Fruit fly (Drosophila melanogaster) whole organism, embryonic: ENCODE measurements around the gene Atg6.
A peak's percentile ranks its signal among the peaks of the same experiment; 100 is the strongest.

ENCODE experiments used
- Ada2b ChIP-seq: fragments of 200-800 bp; sonication (Bioruptor generic); IDR thresholded peaks from 2 replicates; pipeline ENCODE4 v1.3.6; 2022; ENCODE audit warnings: missing biosample characterization, missing genetic modification characterization
- BEAF-32 ChIP-seq: fragments of 200-800 bp; sonication (Bioruptor generic); optimal IDR thresholded peaks from 3 replicates; lab custom pipeline; 2017; ENCODE audit warnings: missing biosample characterization, missing genetic modification characterization, mild to moderate bottlenecking, moderate library complexity, missing genetic modification reagents
- CG12219 ChIP-seq: fragments of 200-800 bp; sonication (Bioruptor generic); optimal IDR thresholded peaks from 3 replicates; lab custom pipeline; 2018; ENCODE audit warnings: missing biosample characterization, mild to moderate bottlenecking, missing genetic modification characterization
- CG12659 ChIP-seq: fragments of 200-800 bp; sonication (Bioruptor generic); optimal IDR thresholded peaks from 3 replicates; lab custom pipeline; 2017; ENCODE audit warnings: mild to moderate bottlenecking, missing biosample characterization, missing genetic modification reagents, missing genetic modification characterization
- CG12744 ChIP-seq: fragments of 200-800 bp; sonication (Bioruptor generic); optimal IDR thresholded peaks from 2 replicates; lab custom pipeline; 2016; ENCODE audit warnings: missing biosample characterization, missing genetic modification characterization
- CG13775 ChIP-seq: fragments of 200-800 bp; sonication (Bioruptor generic); optimal IDR thresholded peaks from 3 replicates; lab custom pipeline; 2017; ENCODE audit warnings: missing biosample characterization, mild to moderate bottlenecking, missing genetic modification characterization
- CG14441 ChIP-seq: fragments of 200-800 bp; sonication (Bioruptor generic); IDR thresholded peaks from 2 replicates; pipeline ENCODE4 v1.3.6; 2022; ENCODE audit warnings: missing biosample characterization, missing genetic modification characterization
- CG17328 ChIP-seq: fragments of 200-800 bp; sonication (Bioruptor generic); IDR thresholded peaks from 2 replicates; pipeline ENCODE4 v1.3.6; 2022; ENCODE audit warnings: missing biosample characterization, missing genetic modification characterization
- CG18764 ChIP-seq: fragments of 200-800 bp; sonication (Bioruptor generic); optimal IDR thresholded peaks from 3 replicates; lab custom pipeline; 2016; ENCODE audit warnings: missing biosample characterization, missing genetic modification characterization
- CG2712 ChIP-seq: fragments of 200-800 bp; optimal IDR thresholded peaks from 3 replicates; lab custom pipeline; 2019; ENCODE audit warnings: missing biosample characterization, mild to moderate bottlenecking, missing genetic modification characterization, moderate library complexity
- CG4617 ChIP-seq: fragments of 200-800 bp; sonication (Bioruptor generic); optimal IDR thresholded peaks from 3 replicates; lab custom pipeline; 2016; ENCODE audit warnings: missing biosample characterization, missing genetic modification characterization, borderline replicate concordance
- CG5180 ChIP-seq: fragments of 200-800 bp; sonication (Bioruptor generic); optimal IDR thresholded peaks from 3 replicates; lab custom pipeline; 2017; ENCODE audit warnings: missing biosample characterization, missing genetic modification characterization, mild to moderate bottlenecking, moderate library complexity, missing genetic modification reagents
- CG6683 ChIP-seq: fragments of 200-800 bp; sonication (Bioruptor generic); optimal IDR thresholded peaks from 2 replicates; lab custom pipeline; 2017; ENCODE audit warnings: missing biosample characterization, mild to moderate bottlenecking, missing genetic modification characterization, missing genetic modification reagents
- CG6765 ChIP-seq: fragments of 200-800 bp; sonication (Bioruptor generic); optimal IDR thresholded peaks from 3 replicates; lab custom pipeline; 2017; ENCODE audit warnings: missing biosample characterization, mild to moderate bottlenecking, missing genetic modification characterization
- CG6854 ChIP-seq: fragments of 200-800 bp; sonication (Bioruptor generic); optimal IDR thresholded peaks from 3 replicates; lab custom pipeline; 2017; ENCODE audit warnings: missing biosample characterization, mild to moderate bottlenecking, missing genetic modification characterization
- CG7271 ChIP-seq: fragments of 200-800 bp; sonication (Bioruptor generic); optimal IDR thresholded peaks from 2 replicates; lab custom pipeline; 2018; ENCODE audit warnings: missing biosample characterization, mild to moderate bottlenecking, missing genetic modification characterization, moderate library complexity
- CG7372 ChIP-seq: fragments of 200-800 bp; sonication (Bioruptor generic); IDR thresholded peaks from 2 replicates; pipeline ENCODE4 v1.3.6; 2022; ENCODE audit warnings: missing biosample characterization, missing genetic modification characterization
- CG9817 ChIP-seq: fragments of 200-800 bp; sonication (Bioruptor generic); optimal IDR thresholded peaks from 2 replicates; lab custom pipeline; 2018; ENCODE audit warnings: missing biosample characterization, mild to moderate bottlenecking, missing genetic modification characterization, moderate library complexity
- CG9932 ChIP-seq: fragments of 200-800 bp; sonication (Bioruptor generic); IDR thresholded peaks from 2 replicates; pipeline ENCODE4 v1.3.6; 2022; ENCODE audit warnings: missing biosample characterization, missing genetic modification characterization
- CTCF ChIP-seq: fragments of 200-800 bp; sonication (Bioruptor generic); optimal IDR thresholded peaks from 2 replicates; lab custom pipeline; 2017; ENCODE audit warnings: missing biosample characterization, mild to moderate bottlenecking, missing genetic modification characterization, moderate library complexity
- Camta ChIP-seq: fragments of 200-800 bp; sonication (Bioruptor generic); optimal IDR thresholded peaks from 2 replicates; lab custom pipeline; 2016; ENCODE audit warnings: missing biosample characterization, missing genetic modification characterization
- CrebB ChIP-seq: fragments of 200-800 bp; sonication (Bioruptor generic); optimal IDR thresholded peaks from 3 replicates; lab custom pipeline; 2018; ENCODE audit warnings: missing biosample characterization, mild to moderate bottlenecking, missing genetic modification characterization
- Doc3 ChIP-seq: fragments of 200-800 bp; sonication (Bioruptor generic); IDR thresholded peaks from 3 replicates; pipeline ENCODE4 v1.3.6; 2022; ENCODE audit warnings: missing biosample characterization, missing genetic modification characterization; ENCODE audit not compliant: partially characterized antibody
- Eip74EF ChIP-seq, 2 experiments: fragments of 200-800 bp in 1 of 2; fragments of >200 bp in 1 of 2; sonication (Bioruptor generic) in 1 of 2; optimal IDR thresholded peaks; 2 replicates each; lab custom pipeline; 2017 to 2019; ENCODE audit warnings: missing biosample characterization in 2 of 2, missing genetic modification characterization in 2 of 2, mild to moderate bottlenecking in 1 of 2, moderate library complexity in 1 of 2
- Ets65A ChIP-seq: fragments of 200-800 bp; sonication (Bioruptor generic); peaks from one replicate; lab custom pipeline; 2016; ENCODE audit warnings: missing biosample characterization, missing genetic modification characterization
- GATAe ChIP-seq: fragments of 200-800 bp; sonication (Bioruptor generic); conservative IDR thresholded peaks from 2 replicates; pipeline ENCODE4 v1.3.6; 2022; ENCODE audit warnings: missing biosample characterization, missing genetic modification characterization
- Gug ChIP-seq: fragments of 200-800 bp; sonication (Bioruptor generic); IDR thresholded peaks from 4 replicates; pipeline ENCODE4 v1.3.6; 2022; ENCODE audit warnings: missing biosample characterization, missing genetic modification characterization
- Hey ChIP-seq: fragments of 200-800 bp; sonication (Bioruptor generic); optimal IDR thresholded peaks from 3 replicates; lab custom pipeline; 2018; ENCODE audit warnings: missing biosample characterization, mild to moderate bottlenecking, missing genetic modification characterization
- Hmx ChIP-seq: fragments of 200-800 bp; sonication (Bioruptor generic); optimal IDR thresholded peaks from 2 replicates; lab custom pipeline; 2016; ENCODE audit warnings: missing biosample characterization, missing genetic modification characterization
- Hr3 ChIP-seq: fragments of 200-800 bp; sonication (Bioruptor generic); optimal IDR thresholded peaks from 3 replicates; lab custom pipeline; 2016; ENCODE audit warnings: missing biosample characterization, missing genetic modification characterization
- Mes4 ChIP-seq: fragments of 200-800 bp; sonication (Bioruptor generic); optimal IDR thresholded peaks from 2 replicates; lab custom pipeline; 2016; ENCODE audit warnings: missing biosample characterization, missing genetic modification characterization
- NC2α ChIP-seq: fragments of 200-800 bp; sonication (Bioruptor generic); optimal IDR thresholded peaks from 2 replicates; lab custom pipeline; 2016; ENCODE audit warnings: missing biosample characterization, missing genetic modification characterization
- Oli ChIP-seq: fragments of 200-800 bp; sonication (Bioruptor generic); optimal IDR thresholded peaks from 2 replicates; lab custom pipeline; 2018; ENCODE audit warnings: missing biosample characterization, mild to moderate bottlenecking, missing genetic modification characterization, moderate library complexity
- Taf1 ChIP-seq: fragments of 200-800 bp; sonication (Bioruptor generic); IDR thresholded peaks from 2 replicates; pipeline ENCODE4 v1.3.6; 2022; ENCODE audit warnings: missing biosample characterization, missing genetic modification characterization
- abd-A ChIP-seq: fragments of 200-800 bp; sonication (Bioruptor generic); optimal IDR thresholded peaks from 3 replicates; lab custom pipeline; 2019; ENCODE audit warnings: missing biosample characterization, mild to moderate bottlenecking, missing genetic modification characterization, moderate library complexity
- amos ChIP-seq: fragments of 200-800 bp; sonication (Bioruptor generic); IDR thresholded peaks from 2 replicates; pipeline ENCODE4 v1.3.6; 2022; ENCODE audit warnings: missing biosample characterization, missing genetic modification characterization; ENCODE audit not compliant: partially characterized antibody
- gt ChIP-seq: fragments of 200-800 bp; sonication (Bioruptor generic); IDR thresholded peaks from 2 replicates; pipeline ENCODE4 v1.3.6; 2022; ENCODE audit warnings: missing biosample characterization, missing genetic modification characterization
- ham ChIP-seq: fragments of 200-800 bp; sonication (Bioruptor generic); IDR thresholded peaks from 2 replicates; pipeline ENCODE4 v1.3.6; 2022; ENCODE audit warnings: missing biosample characterization, missing genetic modification characterization
- hb ChIP-seq: fragments of 200-800 bp; sonication (Bioruptor generic); IDR thresholded peaks from 3 replicates; pipeline ENCODE4 v1.3.6; 2022; ENCODE audit warnings: missing biosample characterization, missing genetic modification characterization; ENCODE audit not compliant: partially characterized antibody
- hbn ChIP-seq: fragments of 200-800 bp; sonication (Bioruptor generic); IDR thresholded peaks from 2 replicates; pipeline ENCODE4 v1.3.6; 2022; ENCODE audit warnings: missing biosample characterization, missing genetic modification characterization; ENCODE audit not compliant: partially characterized antibody
- klu ChIP-seq: fragments of 200-800 bp; sonication (Bioruptor generic); IDR thresholded peaks from 2 replicates; pipeline ENCODE4 v1.3.6; 2022; ENCODE audit warnings: missing biosample characterization, missing genetic modification characterization
- kni ChIP-seq: fragments of 200-800 bp; sonication (Bioruptor generic); optimal IDR thresholded peaks from 3 replicates; lab custom pipeline; 2017; ENCODE audit warnings: mild to moderate bottlenecking, missing biosample characterization, missing genetic modification reagents, missing genetic modification characterization
- maf-S ChIP-seq: fragments of 200-800 bp; sonication (Bioruptor generic); optimal IDR thresholded peaks from 2 replicates; lab custom pipeline; 2016; ENCODE audit warnings: missing biosample characterization, missing genetic modification characterization
- rib ChIP-seq: fragments of 200-800 bp; sonication (Bioruptor generic); IDR thresholded peaks from 2 replicates; pipeline ENCODE4 v1.3.6; 2022; ENCODE audit warnings: missing biosample characterization, missing genetic modification characterization
- schlank ChIP-seq: fragments of 200-800 bp; sonication (Bioruptor generic); optimal IDR thresholded peaks from 2 replicates; lab custom pipeline; 2018; ENCODE audit warnings: missing biosample characterization, mild to moderate bottlenecking, missing genetic modification characterization
- tll ChIP-seq, 2 experiments: fragments of 200-800 bp in 1 of 2; fragments of >200 bp in 1 of 2; sonication (Bioruptor generic) in 1 of 2; optimal IDR thresholded peaks; 2 replicates each; lab custom pipeline; 2017 to 2019; ENCODE audit warnings: missing biosample characterization in 2 of 2, missing genetic modification characterization in 2 of 2, mild to moderate bottlenecking in 1 of 2, moderate library complexity in 1 of 2
- tup ChIP-seq: fragments of 200-800 bp; sonication (Bioruptor generic); optimal IDR thresholded peaks from 2 replicates; lab custom pipeline; 2016; ENCODE audit warnings: missing biosample characterization, mild to moderate bottlenecking, missing genetic modification characterization, moderate library complexity
- zen ChIP-seq: fragments of 200-800 bp; sonication (Bioruptor generic); optimal IDR thresholded peaks from 3 replicates; lab custom pipeline; 2018; ENCODE audit warnings: missing biosample characterization, mild to moderate bottlenecking, missing genetic modification characterization, moderate library complexity
- zen2 ChIP-seq: fragments of 200-800 bp; sonication (Bioruptor generic); IDR thresholded peaks from 3 replicates; pipeline ENCODE4 v1.3.6; 2022; ENCODE audit warnings: missing biosample characterization, missing genetic modification characterization; ENCODE audit not compliant: partially characterized antibody

Gene Atg6

dm6 chr3R:24025715-24026467, 24.7 kb downstream of the Atg6 start (continued):
- TF ChIP-seq hbn (GFP tag; lab: Robert Waterston, UW) (no peak), GATAe (no peak), CG14441 (peak; percentile 32; the same call in 1 of the 2 replicates), maf-S (GFP tag; lab: Kevin White, UChicago) (no peak), CTCF (GFP tag; lab: Kevin White, UChicago) (no peak), tll (GFP tag; optimal IDR thresholded peaks at IDR 0.05; lab: Kevin White, UChicago) (no peak), rib (GFP tag; lab: Robert Waterston, UW) (no peak), klu (GFP tag; lab: Robert Waterston, UW) (no peak), CG6765 (GFP tag; lab: Kevin White, UChicago) (no peak), CG12659 (peak; percentile 13), CG13775 (GFP tag; lab: Kevin White, UChicago) (no peak), Oli (peak; percentile 40), CG18764 (GFP tag; lab: Kevin White, UChicago) (no peak), Hey (tag; lab: Kevin White, UChicago) (no peak), tup (GFP tag; lab: Kevin White, UChicago) (no peak), CG12219 (GFP tag; lab: Kevin White, UChicago) (peak; percentile 13), CG6854 (GFP tag; lab: Kevin White, UChicago) (no peak), Mes4 (GFP tag; lab: Kevin White, UChicago) (no peak), CG17328 (GFP tag; lab: Robert Waterston, UW) (no peak), Camta (GFP tag; lab: Kevin White, UChicago) (peak; percentile 35), hb (no peak), CrebB (tag; lab: Kevin White, UChicago) (no peak), CG4617 (GFP tag; lab: Kevin White, UChicago) (no peak), Ada2b (peak; percentile 43; the same call in 1 of the 2 replicates), Doc3 (no peak), CG2712 (tag; lab: Kevin White, UChicago) (peak; percentile 65), kni (GFP tag; lab: Kevin White, UChicago) (no peak), gt (GFP tag; lab: Robert Waterston, UW) (no peak), Eip74EF (GFP tag; optimal IDR thresholded peaks at IDR 0.05; lab: Kevin White, UChicago) (peak in 1 of 2 experiments; percentile 13), CG7271 (no peak), zen (tag; lab: Kevin White, UChicago) (no peak), Taf1 (no peak), CG12744 (GFP tag; lab: Kevin White, UChicago) (no peak), amos (no peak), Hr3 (GFP tag; lab: Kevin White, UChicago) (peak; percentile 3), Ets65A (GFP tag; lab: Kevin White, UChicago) (no peak), CG6683 (GFP tag; lab: Kevin White, UChicago) (no peak), ham (GFP tag; lab: Robert Waterston, UW) (no peak), zen2 (no peak), Gug (no peak), NC2α (GFP tag; lab: Kevin White, UChicago) (no peak), Hmx (GFP tag; lab: Kevin White, UChicago) (no peak), CG9932 (no peak), BEAF-32 (no peak), CG5180 (GFP tag; lab: Kevin White, UChicago) (no peak), CG7372 (GFP tag; lab: Robert Waterston, UW) (no peak), CG9817 (tag; lab: Kevin White, UChicago) (no peak), abd-A (tag; lab: Kevin White, UChicago) (no peak), schlank (no peak)
